Fruit fly (Drosophila melanogaster): ENCODE data around the gene CG42371.

The CG42371 gene

DNA sequence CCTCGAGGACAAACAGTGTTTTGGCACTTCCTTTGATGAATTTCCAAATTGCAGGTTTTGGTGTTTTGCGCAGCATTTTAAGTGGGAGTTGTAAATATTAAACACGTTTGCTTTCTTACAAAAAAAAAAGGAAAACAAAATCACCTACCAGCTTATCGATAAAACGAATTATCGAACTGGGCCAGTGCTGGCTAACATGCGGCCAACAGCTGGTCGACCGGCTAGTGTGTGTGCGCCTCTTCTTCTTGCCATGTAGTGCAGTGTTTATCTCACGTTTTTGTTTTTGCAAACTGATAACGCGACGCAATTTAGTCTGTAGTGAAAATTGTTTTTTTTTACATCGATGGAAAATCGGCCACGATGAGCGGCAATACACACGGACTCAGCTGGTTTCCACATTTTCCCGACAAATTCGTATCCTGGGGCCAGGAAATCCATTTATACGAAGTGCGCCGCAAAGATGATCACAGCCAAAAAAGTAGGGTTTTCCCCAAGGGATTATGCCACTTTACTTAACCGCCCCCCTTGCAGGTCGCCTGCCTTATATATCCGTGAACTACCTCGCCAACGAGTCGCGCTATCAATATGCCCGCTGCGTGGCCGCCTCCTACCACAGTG lies at the start of gene CG42371, which contains the start of the genes CG15386 and mio:
CG42371 (minus strand) TSS at position 180 of the 618 bp plus-strand sequence.
CG15386 (minus strand) TSS at position 180 of the 618 bp plus-strand sequence.
mio (plus strand) TSS at position 224 of the 618 bp plus-strand sequence.
- peak; percentile 71 to 96 for TF ChIP-seq crp (GFP tag; optimal IDR thresholded peaks at IDR 0.05)
- no peak for TF ChIP-seq ap (GFP tag; IDR thresholded peaks at IDR 0.05)
- TF ChIP-seq CG11085 (GFP tag; IDR thresholded peaks at IDR 0.05), result no peak
- no peak for TF ChIP-seq slp2 (GFP tag; optimal IDR thresholded peaks at IDR 0.05)
- no peak for TF ChIP-seq pb (GFP tag; optimal IDR thresholded peaks at IDR 0.05)
- no peak for TF ChIP-seq CG10366 (GFP tag; IDR thresholded peaks at IDR 0.05)
- no peak for TF ChIP-seq Dbx (GFP tag; IDR thresholded peaks at IDR 0.05)
- TF ChIP-seq Gug (GFP tag; IDR thresholded peaks at IDR 0.05), result no peak
- TF ChIP-seq dysf (GFP tag; IDR thresholded peaks at IDR 0.05), result no peak
- no peak for TF ChIP-seq CG30403 (GFP tag; optimal IDR thresholded peaks at IDR 0.05)
- no peak for TF ChIP-seq lilli (GFP tag; optimal IDR thresholded peaks at IDR 0.05)
- no peak for TF ChIP-seq CG10959 (GFP tag; IDR thresholded peaks at IDR 0.05)
- TF ChIP-seq CG15696 (tag; optimal IDR thresholded peaks at IDR 0.05), result no peak
- peak; percentile 99 for TF ChIP-seq CG17385 (GFP tag; optimal IDR thresholded peaks at IDR 0.05)
- TF ChIP-seq Bgb (GFP tag; IDR thresholded peaks at IDR 0.05; ENCODE audit: partially characterized antibody), result peak; percentile 59
- TF ChIP-seq Sry-δ (GFP tag; optimal IDR thresholded peaks at IDR 0.05), result peak; percentile 55
- peak; percentile 93 for TF ChIP-seq chinmo (GFP tag; IDR thresholded peaks at IDR 0.05; ENCODE audit: partially characterized antibody)
- no peak for TF ChIP-seq Dad (GFP tag; optimal IDR thresholded peaks at IDR 0.05)
- no peak for TF ChIP-seq CG33213 (GFP tag; optimal IDR thresholded peaks at IDR 0.05)
- no peak for TF ChIP-seq CG17568 (GFP tag; optimal IDR thresholded peaks at IDR 0.05)
- TF ChIP-seq Doc2 (GFP tag; IDR thresholded peaks at IDR 0.05), result no peak
- peak; percentile 54 for TF ChIP-seq CG2120 (GFP tag; optimal IDR thresholded peaks at IDR 0.05)
- peak; percentile 53 for TF ChIP-seq unc-4 (GFP tag; IDR thresholded peaks at IDR 0.05; ENCODE audit: partially characterized antibody)
- peak; percentile 11 for TF ChIP-seq her (GFP tag; optimal IDR thresholded peaks at IDR 0.05)
- TF ChIP-seq CG7745 (tag; optimal IDR thresholded peaks at IDR 0.05), result no peak
- TF ChIP-seq CG5180 (GFP tag; optimal IDR thresholded peaks at IDR 0.05), result no peak
- TF ChIP-seq Rfx (GFP tag; IDR thresholded peaks at IDR 0.05), result peak; percentile 11; the same call in 1 of the 2 replicates
- TF ChIP-seq dimm (GFP tag; IDR thresholded peaks at IDR 0.05), result no peak
- TF ChIP-seq TFAM (GFP tag; optimal IDR thresholded peaks at IDR 0.05), result no peak
- no peak for TF ChIP-seq CG8359 (GFP tag; optimal IDR thresholded peaks at IDR 0.05; ENCODE audit: borderline replicate concordance)
- TF ChIP-seq prd (optimal IDR thresholded peaks at IDR 0.05), result no peak
- 0 out of 3 replicates have a peak, but pooled peaks have one; percentile 29 for TF ChIP-seq prd (GFP tag; IDR thresholded peaks at IDR 0.05)
- TF ChIP-seq ac (GFP tag; optimal IDR thresholded peaks at IDR 0.05), result no peak
- TF ChIP-seq CG12236 (GFP tag; optimal IDR thresholded peaks at IDR 0.05), result no peak
- peak; percentile 37 for TF ChIP-seq sug (tag; optimal IDR thresholded peaks at IDR 0.05)
- TF ChIP-seq CG18599 (GFP tag; optimal IDR thresholded peaks at IDR 0.05), result peak; percentile 0
- peak; percentile 42 for TF ChIP-seq MESR4 (GFP tag; optimal IDR thresholded peaks at IDR 0.05)
- TF ChIP-seq CG3995 (GFP tag; optimal IDR thresholded peaks at IDR 0.05), result peak; percentile 41
- TF ChIP-seq exex (tag; optimal IDR thresholded peaks at IDR 0.05), result peak; percentile 28
- peak; percentile 41 for TF ChIP-seq gfzf (GFP tag; optimal IDR thresholded peaks at IDR 0.05)
- TF ChIP-seq otp (GFP tag; IDR thresholded peaks at IDR 0.05), result no peak
- TF ChIP-seq CG12659 (GFP tag; optimal IDR thresholded peaks at IDR 0.05), result peak; percentile 52
- TF ChIP-seq Ptx1 (GFP tag; IDR thresholded peaks at IDR 0.05), result no peak
- no peak for TF ChIP-seq CG11723 (GFP tag; optimal IDR thresholded peaks at IDR 0.05)
- no peak for TF ChIP-seq Hr3 (GFP tag; optimal IDR thresholded peaks at IDR 0.05)
- TF ChIP-seq HLH3B (GFP tag; IDR thresholded peaks at IDR 0.05), result no peak
- no peak for TF ChIP-seq vfl (GFP tag; optimal IDR thresholded peaks at IDR 0.05)
- TF ChIP-seq Hey (tag; optimal IDR thresholded peaks at IDR 0.05), result no peak
- TF ChIP-seq ci (GFP tag; IDR thresholded peaks at IDR 0.05), result peak; percentile 65
- no peak for TF ChIP-seq tll (GFP tag; optimal IDR thresholded peaks at IDR 0.05)

All from whole organism, embryonic.